Fruit fly (Drosophila melanogaster) whole organism, embryonic: ENCODE results near the gene sws.

Source experiments
- Adf1 ChIP-seq: fragments of 200-800 bp; sonication (Bioruptor generic); IDR thresholded peaks from 2 replicates; pipeline ENCODE4 v1.3.6; 2022; ENCODE audit warnings: missing biosample characterization, missing genetic modification characterization
- BEAF-32 ChIP-seq: fragments of 200-800 bp; sonication (Bioruptor generic); optimal IDR thresholded peaks from 3 replicates; lab custom pipeline; 2017; ENCODE audit warnings: missing biosample characterization, missing genetic modification characterization, mild to moderate bottlenecking, moderate library complexity, missing genetic modification reagents
- Bgb ChIP-seq: fragments of 200-800 bp; sonication (Bioruptor generic); IDR thresholded peaks from 2 replicates; pipeline ENCODE4 v1.3.6; 2022; ENCODE audit warnings: missing biosample characterization, missing genetic modification characterization; ENCODE audit not compliant: partially characterized antibody
- CG1024 ChIP-seq: fragments of 200-800 bp; sonication (Bioruptor generic); IDR thresholded peaks from 2 replicates; pipeline ENCODE4 v1.3.6; 2022; ENCODE audit warnings: missing biosample characterization, missing genetic modification characterization
- CG10267 ChIP-seq: fragments of 200-800 bp; sonication (Bioruptor generic); optimal IDR thresholded peaks from 2 replicates; lab custom pipeline; 2018; ENCODE audit warnings: missing biosample characterization, mild to moderate bottlenecking, missing genetic modification characterization, moderate library complexity
- CG1832 ChIP-seq: fragments of 200-800 bp; sonication (Bioruptor generic); optimal IDR thresholded peaks from 2 replicates; lab custom pipeline; 2017; ENCODE audit warnings: missing biosample characterization, mild to moderate bottlenecking, missing genetic modification characterization, inconsistent platforms
- CG32532 ChIP-seq: fragments of 200-800 bp; sonication (Bioruptor generic); IDR thresholded peaks from 2 replicates; pipeline ENCODE4 v1.3.6; 2022; ENCODE audit warnings: missing biosample characterization, missing genetic modification characterization
- CG32767 ChIP-seq: fragments of 200-800 bp; sonication (Bioruptor generic); IDR thresholded peaks from 2 replicates; pipeline ENCODE4 v1.3.6; 2022; ENCODE audit warnings: missing biosample characterization, missing genetic modification characterization
- CG4360 ChIP-seq: fragments of 200-800 bp; sonication (Bioruptor generic); IDR thresholded peaks from 2 replicates; pipeline ENCODE4 v1.3.6; 2022; ENCODE audit warnings: missing biosample characterization, missing genetic modification characterization
- CG5180 ChIP-seq: fragments of 200-800 bp; sonication (Bioruptor generic); optimal IDR thresholded peaks from 3 replicates; lab custom pipeline; 2017; ENCODE audit warnings: missing biosample characterization, missing genetic modification characterization, mild to moderate bottlenecking, moderate library complexity, missing genetic modification reagents
- CG6272 ChIP-seq: fragments of 200-800 bp; sonication (Bioruptor generic); IDR thresholded peaks from 2 replicates; pipeline ENCODE4 v1.3.6; 2022; ENCODE audit warnings: missing biosample characterization, missing genetic modification characterization
- CG6791 ChIP-seq: fragments of 200-800 bp; sonication (Bioruptor generic); IDR thresholded peaks from 3 replicates; pipeline ENCODE4 v1.3.6; 2022; ENCODE audit warnings: missing biosample characterization, missing genetic modification characterization; ENCODE audit not compliant: partially characterized antibody
- CG7271 ChIP-seq: fragments of 200-800 bp; sonication (Bioruptor generic); optimal IDR thresholded peaks from 2 replicates; lab custom pipeline; 2018; ENCODE audit warnings: missing biosample characterization, mild to moderate bottlenecking, missing genetic modification characterization, moderate library complexity
- CG8290 ChIP-seq, 3 experiments: fragments of 200-800 bp; sonication (Bioruptor generic); optimal IDR thresholded peaks; 2 replicates each; lab custom pipeline; 2016 to 2019; ENCODE audit warnings: missing biosample characterization in 3 of 3, missing genetic modification characterization in 3 of 3, mild to moderate bottlenecking in 2 of 3, moderate library complexity in 1 of 3
- CG8478 ChIP-seq: fragments of >200 bp; optimal IDR thresholded peaks from 2 replicates; lab custom pipeline; 2018
- Dbx ChIP-seq: fragments of 200-800 bp; sonication (Bioruptor generic); IDR thresholded peaks from 3 replicates; pipeline ENCODE4 v1.3.6; 2022; ENCODE audit warnings: missing biosample characterization, missing genetic modification characterization
- E2f1 ChIP-seq: fragments of 200-800 bp; sonication (Bioruptor generic); IDR thresholded peaks from 2 replicates; pipeline ENCODE4 v1.3.6; 2022; ENCODE audit warnings: missing biosample characterization, missing genetic modification characterization
- Ets65A ChIP-seq: fragments of 200-800 bp; sonication (Bioruptor generic); peaks from one replicate; lab custom pipeline; 2016; ENCODE audit warnings: missing biosample characterization, missing genetic modification characterization
- Hey ChIP-seq: fragments of 200-800 bp; sonication (Bioruptor generic); optimal IDR thresholded peaks from 3 replicates; lab custom pipeline; 2018; ENCODE audit warnings: missing biosample characterization, mild to moderate bottlenecking, missing genetic modification characterization
- MBD-R2 ChIP-seq: fragments of 200-800 bp; sonication (Bioruptor generic); IDR thresholded peaks from 2 replicates; pipeline ENCODE4 v1.3.6; 2022; ENCODE audit warnings: missing biosample characterization, missing genetic modification characterization
- NC2β ChIP-seq: fragments of 200-800 bp; sonication (Bioruptor generic); optimal IDR thresholded peaks from 2 replicates; lab custom pipeline; 2016; ENCODE audit warnings: missing biosample characterization, missing genetic modification characterization
- NFAT ChIP-seq: fragments of 200-800 bp; sonication (Bioruptor generic); IDR thresholded peaks from 2 replicates; pipeline ENCODE4 v1.3.6; 2022; ENCODE audit warnings: missing biosample characterization, missing genetic modification characterization
- NfI ChIP-seq: fragments of 200-800 bp; sonication (Bioruptor generic); optimal IDR thresholded peaks from 3 replicates; lab custom pipeline; 2018; ENCODE audit warnings: missing biosample characterization, mild to moderate bottlenecking, missing genetic modification characterization, moderate library complexity
- Pdp1 ChIP-seq, 2 experiments: fragments of 200-800 bp; sonication (Bioruptor generic); optimal IDR thresholded peaks; 3 replicates each; lab custom pipeline; 2016; ENCODE audit warnings: missing biosample characterization in 2 of 2, missing genetic modification characterization in 2 of 2, mild to moderate bottlenecking in 1 of 2, moderate library complexity in 1 of 2
- Sin3A ChIP-seq: fragments of >200 bp; optimal IDR thresholded peaks from 2 replicates; lab custom pipeline; 2018
- TFAM ChIP-seq: fragments of 200-800 bp; sonication (Bioruptor generic); optimal IDR thresholded peaks from 2 replicates; lab custom pipeline; 2017; ENCODE audit warnings: missing biosample characterization, missing genetic modification characterization, inconsistent platforms
- Trl ChIP-seq, 3 experiments: fragments of >200 bp in 2 of 3; fragments of 200-800 bp in 1 of 3; sonication (Bioruptor generic) in 1 of 3; optimal IDR thresholded peaks; 2 replicates in 1 of 3; 3 replicates in 2 of 3; lab custom pipeline; 2016 to 2017; ENCODE audit warnings: missing biosample characterization in 1 of 3, missing genetic modification characterization in 1 of 3
- Xrp1 ChIP-seq: fragments of 200-800 bp; sonication (Bioruptor generic); IDR thresholded peaks from 2 replicates; pipeline ENCODE4 v1.3.6; 2022; ENCODE audit warnings: missing biosample characterization, missing genetic modification characterization
- bab2 ChIP-seq: fragments of 200-800 bp; sonication (Bioruptor generic); optimal IDR thresholded peaks from 2 replicates; lab custom pipeline; 2016; ENCODE audit warnings: missing biosample characterization, missing genetic modification characterization
- bigmax ChIP-seq: fragments of 200-800 bp; sonication (Bioruptor generic); optimal IDR thresholded peaks from 2 replicates; lab custom pipeline; 2018; ENCODE audit warnings: missing biosample characterization, mild to moderate bottlenecking, missing genetic modification characterization
- crol ChIP-seq: fragments of 200-800 bp; sonication (Bioruptor generic); IDR thresholded peaks from 2 replicates; pipeline ENCODE4 v1.3.6; 2022; ENCODE audit warnings: missing biosample characterization, missing genetic modification characterization
- crp ChIP-seq, 2 experiments: fragments of 200-800 bp; sonication (Bioruptor generic); optimal IDR thresholded peaks; 2 replicates in 1 of 2; 3 replicates in 1 of 2; lab custom pipeline; 2017; ENCODE audit warnings: missing biosample characterization in 2 of 2, missing genetic modification characterization in 2 of 2, mild to moderate bottlenecking in 1 of 2, moderate library complexity in 1 of 2
- danr ChIP-seq: fragments of 200-800 bp; sonication (Bioruptor generic); IDR thresholded peaks from 2 replicates; pipeline ENCODE4 v1.3.6; 2022; ENCODE audit warnings: missing biosample characterization, missing genetic modification characterization
- dysf ChIP-seq: fragments of 200-800 bp; sonication (Bioruptor generic); IDR thresholded peaks from 3 replicates; pipeline ENCODE4 v1.3.6; 2022; ENCODE audit warnings: missing biosample characterization, missing genetic modification characterization
- ewg ChIP-seq: fragments of 200-800 bp; sonication (Bioruptor generic); optimal IDR thresholded peaks from 3 replicates; lab custom pipeline; 2017; ENCODE audit warnings: mild to moderate bottlenecking, missing biosample characterization, missing genetic modification reagents, missing genetic modification characterization
- ham ChIP-seq: fragments of 200-800 bp; sonication (Bioruptor generic); IDR thresholded peaks from 2 replicates; pipeline ENCODE4 v1.3.6; 2022; ENCODE audit warnings: missing biosample characterization, missing genetic modification characterization
- hb ChIP-seq: fragments of 200-800 bp; sonication (Bioruptor generic); IDR thresholded peaks from 3 replicates; pipeline ENCODE4 v1.3.6; 2022; ENCODE audit warnings: missing biosample characterization, missing genetic modification characterization; ENCODE audit not compliant: partially characterized antibody
- insv ChIP-seq, 2 experiments: fragments of 200-800 bp; sonication (Bioruptor generic); optimal IDR thresholded peaks; 3 replicates each; lab custom pipeline; 2016 to 2018; ENCODE audit warnings: missing biosample characterization in 2 of 2, missing genetic modification characterization in 2 of 2
- jigr1 ChIP-seq: fragments of 200-800 bp; sonication (Bioruptor generic); IDR thresholded peaks from 3 replicates; pipeline ENCODE4 v1.3.6; 2022; ENCODE audit warnings: missing biosample characterization, missing genetic modification characterization
- kay ChIP-seq: fragments of 200-800 bp; sonication (Bioruptor generic); optimal IDR thresholded peaks from 2 replicates; lab custom pipeline; 2016; ENCODE audit warnings: missing biosample characterization, missing genetic modification characterization
- kni ChIP-seq: fragments of 200-800 bp; sonication (Bioruptor generic); optimal IDR thresholded peaks from 3 replicates; lab custom pipeline; 2017; ENCODE audit warnings: mild to moderate bottlenecking, missing biosample characterization, missing genetic modification reagents, missing genetic modification characterization
- lab ChIP-seq: fragments of 200-800 bp; sonication (Bioruptor generic); optimal IDR thresholded peaks from 3 replicates; lab custom pipeline; 2017; ENCODE audit warnings: missing biosample characterization, missing genetic modification characterization, mild to moderate bottlenecking, moderate library complexity, missing genetic modification reagents
- onecut ChIP-seq: fragments of 200-800 bp; sonication (Bioruptor generic); IDR thresholded peaks from 2 replicates; pipeline ENCODE4 v1.3.6; 2022; ENCODE audit warnings: missing biosample characterization, missing genetic modification characterization
- p53 ChIP-seq: fragments of 200-800 bp; sonication (Bioruptor generic); optimal IDR thresholded peaks from 2 replicates; lab custom pipeline; 2016; ENCODE audit warnings: missing biosample characterization, missing genetic modification characterization
- pan ChIP-seq, 4 experiments: fragments of >200 bp in 3 of 4; fragments of 200-800 bp in 1 of 4; sonication (Bioruptor generic) in 1 of 4; optimal IDR thresholded peaks in 3 of 4; IDR thresholded peaks in 1 of 4; 2 replicates each; pipeline versions ENCODE4 v1.3.6 to Lab custom; 2017 to 2022; ENCODE audit warnings: missing biosample characterization in 2 of 4, missing genetic modification characterization in 2 of 4, mixed read lengths in 1 of 4
- pita ChIP-seq: fragments of 200-800 bp; sonication (Bioruptor generic); optimal IDR thresholded peaks from 2 replicates; lab custom pipeline; 2017; ENCODE audit warnings: missing biosample characterization, mild to moderate bottlenecking, missing genetic modification characterization
- sd ChIP-seq: fragments of 200-800 bp; sonication (Bioruptor generic); optimal IDR thresholded peaks from 3 replicates; lab custom pipeline; 2018; ENCODE audit warnings: missing biosample characterization, mild to moderate bottlenecking, missing genetic modification characterization, moderate library complexity
- yki ChIP-seq: fragments of >200 bp; optimal IDR thresholded peaks from 3 replicates; lab custom pipeline; 2018

The sws gene

dm6 chrX:7967052-7967847, 786 bp downstream of the sws start:
- TF ChIP-seq ewg (GFP tag; lab: Kevin White, UChicago) = peak; percentile 4
- TF ChIP-seq danr (GFP tag; lab: Robert Waterston, UW) = no peak
- 0 out of 2 replicates have a peak, but pooled peaks have one; percentile 24 for TF ChIP-seq Xrp1 (GFP tag; lab: Robert Waterston, UW)
- peak; percentile 10 for TF ChIP-seq lab
- peak; percentile 1 for TF ChIP-seq BEAF-32 (GFP tag; lab: Kevin White, UChicago)
- TF ChIP-seq CG32767 (GFP tag; lab: Robert Waterston, UW) = no peak
- no peak for TF ChIP-seq ham (GFP tag; lab: Robert Waterston, UW)
- no peak for TF ChIP-seq kay
- peak; percentile 34 for TF ChIP-seq pita (GFP tag; lab: Kevin White, UChicago)
- peak; percentile 73 for TF ChIP-seq CG1832 (GFP tag; lab: Kevin White, UChicago)
- no peak for TF ChIP-seq p53 (GFP tag; lab: Kevin White, UChicago)
- no peak for TF ChIP-seq Hey
- TF ChIP-seq pan (optimal IDR thresholded peaks at IDR 0.05; lab: Kevin White, UChicago) = no peak
- no peak for TF ChIP-seq pan (GFP tag; optimal IDR thresholded peaks at IDR 0.05 in 1 of 2, IDR thresholded peaks at IDR 0.05 in 1 of 2)
- peak; percentile 35 for TF ChIP-seq CG8478 (lab: Kevin White, UChicago)
- TF ChIP-seq E2f1 (GFP tag; lab: Robert Waterston, UW) = no peak
- no peak for TF ChIP-seq CG6272 (GFP tag; lab: Robert Waterston, UW)
- TF ChIP-seq Adf1 (GFP tag; lab: Robert Waterston, UW) = no peak
- TF ChIP-seq jigr1 (GFP tag; lab: Robert Waterston, UW) = no peak
- no peak for TF ChIP-seq CG7271
- 0 out of 3 replicates have a peak, but pooled peaks have one; percentile 8 for TF ChIP-seq Dbx (GFP tag; lab: Robert Waterston, UW)
- TF ChIP-seq TFAM (GFP tag; lab: Kevin White, UChicago) = no peak
- TF ChIP-seq Sin3A (lab: Kevin White, UChicago) = no peak
- TF ChIP-seq CG6791 (GFP tag; lab: Robert Waterston, UW) = 0 out of 3 replicates have a peak, but pooled peaks have one; percentile 16
- no peak for TF ChIP-seq CG10267 (tag; lab: Kevin White, UChicago)
- peak; percentile 10; the same call in 1 of the 2 replicates for TF ChIP-seq Bgb (GFP tag; lab: Robert Waterston, UW)
- peak; percentile 28; the same call in 1 of the 2 replicates for TF ChIP-seq CG32532
- TF ChIP-seq NC2β (GFP tag; lab: Kevin White, UChicago) = no peak
- TF ChIP-seq bab2 (GFP tag; lab: Kevin White, UChicago) = no peak
- TF ChIP-seq CG1024 (GFP tag; lab: Robert Waterston, UW) = no peak
- no peak for TF ChIP-seq CG5180 (GFP tag; lab: Kevin White, UChicago)
- peak; percentile 36 to 82 for TF ChIP-seq crp (GFP tag; optimal IDR thresholded peaks at IDR 0.05; lab: Kevin White, UChicago)
- TF ChIP-seq yki = no peak
- no peak for TF ChIP-seq hb (GFP tag; lab: Robert Waterston, UW)
- no peak for TF ChIP-seq onecut (GFP tag; lab: Robert Waterston, UW)
- TF ChIP-seq Ets65A = no peak
- peak; percentile 83 for TF ChIP-seq CG4360
- TF ChIP-seq Trl (optimal IDR thresholded peaks at IDR 0.05; lab: Kevin White, UChicago) = peak; percentile 10 to 63
- TF ChIP-seq Trl (GFP tag; optimal IDR thresholded peaks at IDR 0.05; lab: Kevin White, UChicago) = no peak
- peak; percentile 93 for TF ChIP-seq crol
- TF ChIP-seq Pdp1 (GFP tag; optimal IDR thresholded peaks at IDR 0.05; lab: Kevin White, UChicago) = peak in 1 of 2 experiments; percentile 30
- TF ChIP-seq dysf = 0 out of 3 replicates have a peak, but pooled peaks have one; percentile 10
- TF ChIP-seq NfI (GFP tag; lab: Kevin White, UChicago) = no peak
- no peak for TF ChIP-seq bigmax
- TF ChIP-seq sd (tag; lab: Kevin White, UChicago) = peak; percentile 42
- peak; percentile 52 for TF ChIP-seq NFAT (GFP tag; lab: Robert Waterston, UW)
- TF ChIP-seq insv (GFP tag; optimal IDR thresholded peaks at IDR 0.05; lab: Kevin White, UChicago) = peak in 1 of 2 experiments; percentile 52
- no peak for TF ChIP-seq MBD-R2 (GFP tag; lab: Robert Waterston, UW)
- TF ChIP-seq kni (GFP tag; lab: Kevin White, UChicago) = peak; percentile 6
- TF ChIP-seq CG8290 (GFP tag; optimal IDR thresholded peaks at IDR 0.05; lab: Kevin White, UChicago) = no peak
- peak in 1 of 2 experiments; percentile 59 for TF ChIP-seq CG8290 (tag; optimal IDR thresholded peaks at IDR 0.05; lab: Kevin White, UChicago)
